Fruit fly (Drosophila melanogaster): ENCODE data around the gene croc.

The croc gene

dm6 chr3L:21460149-21460873, 16.0 kb downstream of the croc start:
- TF ChIP-seq TFAM (GFP tag; optimal IDR thresholded peaks at IDR 0.05) (no peak), D (optimal IDR thresholded peaks at IDR 0.05) (peak; percentile 49), D (GFP tag; optimal IDR thresholded peaks at IDR 0.05) (no peak), Nf-YB (GFP tag; optimal IDR thresholded peaks at IDR 0.05) (peak; percentile 93), mirr (GFP tag; optimal IDR thresholded peaks at IDR 0.05) (no peak), odd (GFP tag; optimal IDR thresholded peaks at IDR 0.05) (no peak), Nf-YC (tag; optimal IDR thresholded peaks at IDR 0.05) (peak; percentile 93), Jarid2 (GFP tag; optimal IDR thresholded peaks at IDR 0.05) (peak; percentile 39), Trl (optimal IDR thresholded peaks at IDR 0.05) (peak; percentile 19 to 23), Trl (GFP tag; optimal IDR thresholded peaks at IDR 0.05) (no peak), CG6791 (GFP tag; IDR thresholded peaks at IDR 0.05; ENCODE audit: partially characterized antibody) (0 out of 3 replicates have a peak, but pooled peaks have one; percentile 5), kni (GFP tag; optimal IDR thresholded peaks at IDR 0.05) (peak; percentile 23), ewg (GFP tag; optimal IDR thresholded peaks at IDR 0.05) (peak; percentile 48), Bgb (GFP tag; IDR thresholded peaks at IDR 0.05; ENCODE audit: partially characterized antibody) (0 out of 2 replicates have a peak, but pooled peaks have one; percentile 18), HmgZ (tag; optimal IDR thresholded peaks at IDR 0.05) (no peak), vvl (GFP tag; IDR thresholded peaks at IDR 0.05) (peak; percentile 77), CG7928 (GFP tag; optimal IDR thresholded peaks at IDR 0.05) (no peak), Deaf1 (tag; optimal IDR thresholded peaks at IDR 0.05) (peak; percentile 3), sens (GFP tag) (peak; percentile 50), CG2199 (GFP tag; IDR thresholded peaks at IDR 0.05) (0 out of 3 replicates have a peak, but pooled peaks have one; percentile 7), CG11560 (tag; IDR thresholded peaks at IDR 0.05) (0 out of 3 replicates have a peak, but pooled peaks have one; percentile 12), chinmo (GFP tag; IDR thresholded peaks at IDR 0.05; ENCODE audit: partially characterized antibody) (0 out of 4 replicates have a peak, but pooled peaks have one; percentile 27), Adf1 (GFP tag; IDR thresholded peaks at IDR 0.05) (peak; percentile 89), cg (GFP tag; optimal IDR thresholded peaks at IDR 0.05) (peak; percentile 83), wdn (GFP tag; IDR thresholded peaks at IDR 0.05) (no peak), Med (GFP tag) (peak; percentile 70), amos (GFP tag; IDR thresholded peaks at IDR 0.05; ENCODE audit: partially characterized antibody) (0 out of 2 replicates have a peak, but pooled peaks have one; percentile 13), CG17328 (GFP tag; IDR thresholded peaks at IDR 0.05) (peak; percentile 8; the same call in 1 of the 2 replicates), crol (GFP tag; IDR thresholded peaks at IDR 0.05) (peak; percentile 65), CG12769 (tag; optimal IDR thresholded peaks at IDR 0.05) (peak; percentile 26), Dll (GFP tag; IDR thresholded peaks at IDR 0.05; ENCODE audit: partially characterized antibody) (0 out of 4 replicates have a peak, but pooled peaks have one; percentile 18), CG4328 (GFP tag; optimal IDR thresholded peaks at IDR 0.05) (no peak), stc (GFP tag; IDR thresholded peaks at IDR 0.05) (no peak)

DNA sequence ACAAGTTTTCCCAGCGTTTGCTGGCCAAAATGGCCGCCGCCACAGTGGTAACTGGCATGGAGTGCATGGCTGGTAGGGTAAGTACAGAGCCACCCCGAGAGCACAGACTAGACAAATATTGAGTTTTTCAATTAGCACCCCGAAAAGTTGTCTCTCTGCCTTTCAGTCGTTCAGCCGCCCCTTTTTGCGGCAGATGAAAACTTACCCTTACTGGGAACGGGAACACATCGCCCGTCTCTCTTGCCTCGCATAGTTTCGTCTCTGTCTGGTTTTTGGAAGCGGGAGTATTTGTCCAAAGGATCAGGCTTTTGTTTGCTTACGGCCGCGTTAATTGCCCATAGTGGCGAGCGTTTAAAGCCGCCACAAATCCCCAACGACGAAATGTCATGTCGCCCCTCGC, 17.5 kb downstream of the croc start:
- TF ChIP-seq CG9609 (GFP tag; optimal IDR thresholded peaks at IDR 0.05) (no peak), sd (tag; optimal IDR thresholded peaks at IDR 0.05) (no peak), tll (GFP tag; optimal IDR thresholded peaks at IDR 0.05) (peak in 1 of 2 experiments; percentile 19), ara (GFP tag; IDR thresholded peaks at IDR 0.05) (peak; percentile 41; the same call in 1 of the 2 replicates), z (GFP tag; IDR thresholded peaks at IDR 0.05) (0 out of 3 replicates have a peak, but pooled peaks have one; percentile 15), otp (GFP tag; IDR thresholded peaks at IDR 0.05) (0 out of 3 replicates have a peak, but pooled peaks have one; percentile 24), wdn (GFP tag; IDR thresholded peaks at IDR 0.05) (no peak), grau (tag; optimal IDR thresholded peaks at IDR 0.05) (peak; percentile 70), lola (GFP tag; optimal IDR thresholded peaks at IDR 0.05) (no peak), bab2 (GFP tag; optimal IDR thresholded peaks at IDR 0.05) (no peak), Med (GFP tag) (peak; percentile 19), ato (GFP tag; IDR thresholded peaks at IDR 0.05; ENCODE audit: partially characterized antibody) (no peak), Dll (GFP tag; IDR thresholded peaks at IDR 0.05; ENCODE audit: partially characterized antibody) (no peak), seq (GFP tag; IDR thresholded peaks at IDR 0.05) (peak; percentile 93), corto (GFP tag; optimal IDR thresholded peaks at IDR 0.05) (no peak), CG3726 (GFP tag; IDR thresholded peaks at IDR 0.05) (no peak), ind (GFP tag; optimal IDR thresholded peaks at IDR 0.05) (no peak), cg (GFP tag; optimal IDR thresholded peaks at IDR 0.05) (peak; percentile 17), Hr51 (GFP tag; optimal IDR thresholded peaks at IDR 0.05) (no peak)
